Worm (Caenorhabditis elegans) whole organism, L4 larva: ENCODE results near the gene F26D11.2.

ENCODE experiments used
- F44E2.7 ChIP-seq: fragments of 200-800 bp; sonication (Bioruptor generic); IDR thresholded peaks from 2 replicates; pipeline ENCODE4 v2.1.2; 2022; ENCODE audit warnings: missing genetic modification characterization, missing compliant biosample characterization
- aha-1 ChIP-seq: fragments of 150-350 bp; peaks from one replicate; lab custom pipeline; 2014; ENCODE audit warnings: missing biosample characterization, missing genetic modification characterization
- lin-13 ChIP-seq: fragments of 150-350 bp; optimal IDR thresholded peaks from 2 replicates; lab custom pipeline; 2014; ENCODE audit warnings: missing biosample characterization, missing genetic modification reagents, missing genetic modification characterization
- nhr-11 ChIP-seq: fragments of 150-350 bp; optimal IDR thresholded peaks from 2 replicates; lab custom pipeline; 2014; ENCODE audit warnings: missing biosample characterization, missing genetic modification characterization
- unc-130 ChIP-seq: sonication (generic microtip); optimal IDR thresholded peaks from 2 replicates; lab custom pipeline; 2016; ENCODE audit warnings: missing genetic modification reagents, missing genetic modification characterization, missing compliant biosample characterization
- ztf-11 ChIP-seq: fragments of 150-350 bp; optimal IDR thresholded peaks from 2 replicates; lab custom pipeline; 2014; ENCODE audit warnings: missing biosample characterization, missing genetic modification characterization

DNA sequence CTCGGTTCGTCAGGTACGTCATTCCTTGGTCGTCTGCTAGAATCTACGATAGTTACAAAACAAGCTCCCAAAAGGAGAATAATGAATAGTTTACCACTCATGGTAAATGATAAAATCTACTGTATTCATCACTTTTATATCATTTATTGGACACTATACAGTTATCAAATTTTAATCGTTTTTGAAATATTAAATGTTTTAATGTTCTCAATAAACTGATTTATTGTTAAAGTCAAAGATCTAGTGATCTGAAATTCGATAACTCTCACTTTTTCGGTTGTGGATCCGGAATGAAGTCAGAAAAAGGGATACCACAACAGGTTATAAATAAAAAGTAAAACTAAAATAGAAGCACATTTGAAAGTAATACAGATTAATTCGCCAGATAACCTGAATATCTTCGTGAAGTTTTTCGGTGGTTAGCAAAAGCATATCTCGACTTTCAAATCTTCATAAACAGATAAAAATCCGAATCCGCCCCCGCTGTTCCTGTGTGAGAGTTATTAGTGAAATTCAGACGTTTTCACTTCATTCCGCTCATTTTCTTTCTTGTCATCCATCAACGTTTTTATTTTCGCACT, at the start of gene F26D11.2, which contains the start of gene clec-217:
- TF ChIP-seq nhr-11 (tag; lab: Kevin White, UChicago): no peak
- TF ChIP-seq F44E2.7 (GFP tag; lab: Robert Waterston, UW): no peak
- no peak for TF ChIP-seq aha-1
- no peak for TF ChIP-seq unc-130 (GFP tag; lab: Kevin White, UChicago)
- TF ChIP-seq lin-13 (GFP tag; lab: Kevin White, UChicago): no peak
- no peak for TF ChIP-seq ztf-11 (tag; lab: Kevin White, UChicago)
